Worm (Caenorhabditis elegans): ENCODE data around the gene hsp-90.

- TF ChIP-seq cog-1 (tag; optimal IDR thresholded peaks at IDR 0.05): no peak
- TF ChIP-seq klf-2 (GFP tag; conservative IDR thresholded peaks at IDR 0.05): no peak
- TF ChIP-seq ztf-29 (GFP tag; IDR thresholded peaks at IDR 0.05): no peak
- TF ChIP-seq med-1 (GFP tag; optimal IDR thresholded peaks at IDR 0.05; ENCODE audit: insufficient read depth): no peak
- TF ChIP-seq ref-1 (GFP tag; conservative IDR thresholded peaks at IDR 0.05): no peak
- no peak for TF ChIP-seq flt-1 (GFP tag; IDR thresholded peaks at IDR 0.05)
Observed at ce11 chrV:14726596-14726995, 41.9 kb downstream of the hsp-90 start, which contains the start of gene Y50E8A.1.
